Worm (Caenorhabditis elegans) whole organism, mixed stage, embryonic: ENCODE data around the gene str-23.

Source experiments
- M03D4.4 ChIP-seq: sonication (generic microtip); optimal IDR thresholded peaks from 2 replicates; lab custom pipeline; 2017; ENCODE audit warnings: mild to moderate bottlenecking, missing genetic modification characterization, missing compliant biosample characterization
- bed-3 ChIP-seq: fragments of 200-800 bp; sonication (Bioruptor generic); optimal IDR thresholded peaks from 3 replicates; lab custom pipeline; 2018; ENCODE audit warnings: mild to moderate bottlenecking, missing genetic modification characterization, moderate library complexity, missing compliant biosample characterization
- blmp-1 ChIP-seq: fragments of 150-350 bp; optimal IDR thresholded peaks from 2 replicates; lab custom pipeline; 2014; ENCODE audit warnings: missing biosample characterization, missing genetic modification characterization
- ceh-39 ChIP-seq: fragments of 150-350 bp; optimal IDR thresholded peaks from 2 replicates; lab custom pipeline; 2014; ENCODE audit warnings: missing biosample characterization, missing genetic modification characterization
- ceh-43 ChIP-seq: fragments of 200-800 bp; sonication (Bioruptor generic); optimal IDR thresholded peaks from 2 replicates; lab custom pipeline; 2018; ENCODE audit warnings: mild to moderate bottlenecking, missing genetic modification characterization, moderate library complexity, missing compliant biosample characterization
- ceh-83 ChIP-seq: fragments of 200-800 bp; sonication (Bioruptor generic); optimal IDR thresholded peaks from 2 replicates; lab custom pipeline; 2018; ENCODE audit warnings: mild to moderate bottlenecking, missing genetic modification characterization, missing compliant biosample characterization
- ces-1 ChIP-seq: fragments of 150-350 bp; optimal IDR thresholded peaks from 2 replicates; lab custom pipeline; 2014; ENCODE audit warnings: missing biosample characterization, missing genetic modification reagents, missing genetic modification characterization
- cnd-1 ChIP-seq: fragments of 200-800 bp; sonication (Bioruptor generic); optimal IDR thresholded peaks from 2 replicates; lab custom pipeline; 2018; ENCODE audit warnings: mild to moderate bottlenecking, missing genetic modification characterization, missing compliant biosample characterization
- drap-1 ChIP-seq: fragments of 200-800 bp; sonication (Bioruptor generic); optimal IDR thresholded peaks from 3 replicates; lab custom pipeline; 2018; ENCODE audit warnings: mild to moderate bottlenecking, missing genetic modification characterization, missing compliant biosample characterization
- elt-1 ChIP-seq: sonication (generic microtip); optimal IDR thresholded peaks from 2 replicates; lab custom pipeline; 2017; ENCODE audit warnings: missing genetic modification characterization, mild to moderate bottlenecking, missing compliant biosample characterization, antibody characterized with exemption, moderate library complexity, borderline replicate concordance; ENCODE audit not compliant: insufficient read depth
- elt-3 ChIP-seq: fragments of 150-350 bp; optimal IDR thresholded peaks from 2 replicates; lab custom pipeline; 2014; ENCODE audit warnings: missing biosample characterization, missing genetic modification characterization
- flh-1 ChIP-seq: fragments of 200-800 bp; sonication (Bioruptor generic); optimal IDR thresholded peaks from 2 replicates; lab custom pipeline; 2018; ENCODE audit warnings: mild to moderate bottlenecking, missing genetic modification characterization, moderate library complexity, missing compliant biosample characterization
- ham-2 ChIP-seq: fragments of 200-800 bp; sonication (Bioruptor generic); optimal IDR thresholded peaks from 2 replicates; lab custom pipeline; 2018; ENCODE audit warnings: mild to moderate bottlenecking, missing genetic modification characterization, missing compliant biosample characterization
- hlh-1 ChIP-seq: fragments of 150-350 bp; optimal IDR thresholded peaks from 2 replicates; lab custom pipeline; 2014; ENCODE audit warnings: missing biosample characterization, missing genetic modification reagents, missing genetic modification characterization
- lin-13 ChIP-seq: fragments of 150-350 bp; optimal IDR thresholded peaks from 2 replicates; lab custom pipeline; 2014; ENCODE audit warnings: missing biosample characterization, missing genetic modification characterization
- lin-32 ChIP-seq: fragments of 200-800 bp; sonication (Bioruptor generic); optimal IDR thresholded peaks from 2 replicates; lab custom pipeline; 2018; ENCODE audit warnings: mild to moderate bottlenecking, missing genetic modification characterization, missing compliant biosample characterization
- lsy-2 ChIP-seq: fragments of 150-350 bp; optimal IDR thresholded peaks from 2 replicates; lab custom pipeline; 2014; ENCODE audit warnings: missing biosample characterization, missing genetic modification characterization
- mab-5 ChIP-seq: fragments of 150-350 bp; optimal IDR thresholded peaks from 2 replicates; lab custom pipeline; 2014; ENCODE audit warnings: missing biosample characterization, missing genetic modification characterization
- mep-1 ChIP-seq: fragments of 150-350 bp; optimal IDR thresholded peaks from 2 replicates; lab custom pipeline; 2017; ENCODE audit warnings: missing biosample characterization, missing genetic modification reagents, missing genetic modification characterization, inconsistent platforms
- mls-2 ChIP-seq: sonication (generic microtip); optimal IDR thresholded peaks from 2 replicates; lab custom pipeline; 2016; ENCODE audit warnings: mild to moderate bottlenecking, missing genetic modification characterization, moderate library complexity, missing compliant biosample characterization
- nhr-12 ChIP-seq: fragments of 150-350 bp; optimal IDR thresholded peaks from 2 replicates; lab custom pipeline; 2014; ENCODE audit warnings: missing biosample characterization, missing genetic modification characterization
- nhr-2 ChIP-seq: fragments of 150-350 bp; optimal IDR thresholded peaks from 2 replicates; lab custom pipeline; 2014; ENCODE audit warnings: missing biosample characterization, missing genetic modification characterization
- nhr-237 ChIP-seq: fragments of 150-350 bp; optimal IDR thresholded peaks from 2 replicates; lab custom pipeline; 2014; ENCODE audit warnings: missing biosample characterization, missing genetic modification characterization
- nhr-28 ChIP-seq: fragments of 150-350 bp; optimal IDR thresholded peaks from 2 replicates; lab custom pipeline; 2014; ENCODE audit warnings: missing biosample characterization, missing genetic modification characterization
- nhr-76 ChIP-seq: sonication (generic microtip); optimal IDR thresholded peaks from 2 replicates; lab custom pipeline; 2017; ENCODE audit warnings: missing biosample characterization, missing genetic modification characterization
- pha-4 ChIP-seq: fragments of 150-350 bp; optimal IDR thresholded peaks from 2 replicates; lab custom pipeline; 2018; ENCODE audit warnings: missing biosample characterization, missing genetic modification reagents, missing genetic modification characterization
- sem-2 ChIP-seq: fragments of 200-800 bp; sonication (Bioruptor generic); optimal IDR thresholded peaks from 2 replicates; lab custom pipeline; 2018; ENCODE audit warnings: mild to moderate bottlenecking, missing genetic modification characterization, missing compliant biosample characterization
- tbx-8 ChIP-seq: fragments of 200-800 bp; sonication (Bioruptor generic); optimal IDR thresholded peaks from 2 replicates; lab custom pipeline; 2018; ENCODE audit warnings: mild to moderate bottlenecking, missing genetic modification characterization, moderate library complexity, missing compliant biosample characterization
- unc-120 ChIP-seq: sonication (generic microtip); optimal IDR thresholded peaks from 2 replicates; lab custom pipeline; 2017; ENCODE audit warnings: missing genetic modification characterization, missing compliant biosample characterization; ENCODE audit not compliant: poor library complexity, severe bottlenecking
- unc-62 ChIP-seq: fragments of 150-350 bp; optimal IDR thresholded peaks from 2 replicates; lab custom pipeline; 2014; ENCODE audit warnings: missing biosample characterization, missing genetic modification reagents, missing genetic modification characterization

Gene str-23

DNA sequence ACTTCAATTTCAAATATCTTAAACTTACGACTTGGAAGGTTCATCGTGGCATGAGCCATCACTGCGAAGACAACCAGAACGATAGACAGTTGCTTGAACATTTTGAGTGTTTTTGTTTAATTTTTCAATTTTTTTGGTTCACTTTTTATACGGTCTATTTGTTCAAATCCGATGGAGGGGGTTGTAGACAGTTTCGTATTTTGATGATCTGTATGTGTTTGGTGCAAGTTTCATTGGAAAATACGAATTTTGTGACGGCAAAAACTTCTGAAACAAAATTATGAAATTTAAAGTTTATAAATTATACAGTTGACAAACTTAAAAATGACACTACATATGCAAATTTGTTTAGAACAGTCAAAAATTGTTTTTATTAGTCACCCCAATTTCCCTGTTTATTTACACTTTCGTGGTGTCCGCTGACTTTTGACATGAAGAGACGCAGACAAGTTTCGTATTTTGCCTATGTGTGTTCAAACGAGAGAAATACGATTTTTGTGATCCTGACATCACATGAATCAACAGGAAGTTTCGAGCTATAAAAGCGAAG lies 2.9 kb downstream of the str-23 start, which contains the start of the genes C55A1.7 and C55A1.6:
Gene C55A1.7 (minus strand): TSS at position 101 of the 550 bp plus-strand sequence.
Gene C55A1.6 (plus strand): TSS at position 500 of the 550 bp plus-strand sequence.
- peak; percentile 10 for TF ChIP-seq pha-4

DNA sequence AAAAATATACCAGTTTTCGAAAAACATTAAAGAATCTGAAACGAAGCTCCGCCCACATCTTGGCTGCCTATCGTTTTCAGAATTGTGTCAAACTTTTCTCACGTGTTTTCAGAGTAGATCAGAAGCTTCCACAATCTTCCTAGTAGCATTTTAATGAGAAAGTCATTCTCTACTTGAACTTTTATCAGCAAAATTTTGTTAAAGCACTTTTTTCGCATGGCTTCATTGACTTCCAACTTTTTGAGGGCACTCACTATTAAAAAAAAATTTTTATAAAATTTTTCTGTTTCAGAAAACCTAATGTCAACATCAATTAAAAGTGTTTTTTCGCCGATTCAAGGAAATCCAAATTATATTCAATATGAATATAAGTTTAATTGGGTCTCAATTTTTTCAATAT lies 5.5 kb downstream of the str-23 start, which contains the start of gene sru-42:
Gene sru-42 (plus strand): TSS at position 301 of the 400 bp plus-strand sequence.
- TF ChIP-seq unc-62 (GFP tag; lab: Kevin White, UChicago) (no peak), ceh-39 (tag; lab: Kevin White, UChicago) (no peak), lin-32 (GFP tag; lab: Kevin White, UChicago) (no peak), pha-4 (no peak), elt-1 (tag; lab: Kevin White, UChicago) (no peak), unc-120 (tag; lab: Kevin White, UChicago) (no peak), sem-2 (GFP tag; lab: Kevin White, UChicago) (no peak), elt-3 (tag; lab: Kevin White, UChicago) (no peak), ceh-43 (GFP tag; lab: Kevin White, UChicago) (no peak), nhr-2 (tag; lab: Kevin White, UChicago) (no peak)

DNA sequence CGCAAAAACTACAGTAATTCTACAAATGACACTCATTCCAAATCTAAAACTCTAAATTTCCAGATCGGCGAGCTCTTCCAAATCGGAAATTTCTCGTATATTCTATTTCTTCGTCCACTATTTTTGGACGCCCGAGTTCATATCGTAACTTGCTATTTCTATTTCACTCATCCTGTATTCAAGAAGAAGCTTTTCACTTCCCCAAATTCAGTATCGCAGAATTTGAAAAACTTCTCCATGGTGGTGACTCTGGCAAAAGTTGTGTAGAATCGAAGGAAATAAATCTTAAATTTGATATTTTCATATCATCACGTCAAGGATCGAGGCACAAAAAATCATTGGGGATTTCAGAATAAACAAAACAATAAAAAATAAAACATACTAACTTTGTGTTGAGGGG lies 7.5 kb downstream of the str-23 start:
- no peak for TF ChIP-seq ham-2 (GFP tag; lab: Kevin White, UChicago)
- TF ChIP-seq nhr-28 (tag; lab: Kevin White, UChicago) = no peak
- TF ChIP-seq M03D4.4 (tag; lab: Kevin White, UChicago) = no peak
- no peak for TF ChIP-seq mab-5
- TF ChIP-seq unc-62 (GFP tag; lab: Kevin White, UChicago) = no peak
- no peak for TF ChIP-seq ceh-39 (tag; lab: Kevin White, UChicago)
- TF ChIP-seq nhr-12 (tag; lab: Kevin White, UChicago) = no peak
- TF ChIP-seq drap-1 (GFP tag; lab: Kevin White, UChicago) = no peak
- no peak for TF ChIP-seq mls-2
- TF ChIP-seq hlh-1 = no peak
- TF ChIP-seq mep-1 (tag; lab: Kevin White, UChicago) = no peak
- TF ChIP-seq lin-13 (tag; lab: Kevin White, UChicago) = no peak
- TF ChIP-seq cnd-1 (tag; lab: Kevin White, UChicago) = no peak
- TF ChIP-seq tbx-8 = no peak

DNA sequence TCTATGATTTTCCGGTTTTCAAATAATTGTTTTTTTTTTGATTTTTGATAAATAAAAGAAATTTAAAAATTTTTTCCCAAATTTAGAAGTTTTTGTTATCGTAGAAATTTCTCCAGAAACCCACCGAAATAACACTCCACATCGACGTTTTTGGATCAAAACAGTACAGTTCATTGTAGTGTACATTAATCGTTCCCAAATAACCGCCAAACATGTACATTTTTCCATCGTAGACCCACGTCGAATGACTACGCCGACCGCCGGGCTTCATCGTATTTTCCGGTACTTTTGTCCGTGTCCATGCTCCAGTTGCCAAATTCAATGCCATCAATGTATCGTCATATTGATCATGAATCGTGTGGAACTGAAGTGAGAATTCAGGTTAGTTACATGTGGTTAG lies 9.4 kb downstream of the str-23 start, which contains the start of gene F53E4.2:
Gene F53E4.2 (plus strand): TSS at position 301 of the 400 bp plus-strand sequence.
- TF ChIP-seq ham-2 (GFP tag; lab: Kevin White, UChicago) (no peak), ceh-39 (tag; lab: Kevin White, UChicago) (no peak), ces-1 (GFP tag; lab: Kevin White, UChicago) (no peak), flh-1 (GFP tag; lab: Kevin White, UChicago) (no peak), blmp-1 (tag; lab: Kevin White, UChicago) (no peak), sem-2 (GFP tag; lab: Kevin White, UChicago) (no peak), ceh-83 (GFP tag; lab: Kevin White, UChicago) (no peak), elt-3 (tag; lab: Kevin White, UChicago) (no peak), tbx-8 (no peak), unc-62 (GFP tag; lab: Kevin White, UChicago) (no peak), nhr-237 (tag; lab: Kevin White, UChicago) (no peak), pha-4 (no peak), elt-1 (tag; lab: Kevin White, UChicago) (no peak), hlh-1 (no peak), lsy-2 (tag; lab: Kevin White, UChicago) (no peak), bed-3 (GFP tag; lab: Kevin White, UChicago) (no peak), ceh-43 (GFP tag; lab: Kevin White, UChicago) (no peak)

DNA sequence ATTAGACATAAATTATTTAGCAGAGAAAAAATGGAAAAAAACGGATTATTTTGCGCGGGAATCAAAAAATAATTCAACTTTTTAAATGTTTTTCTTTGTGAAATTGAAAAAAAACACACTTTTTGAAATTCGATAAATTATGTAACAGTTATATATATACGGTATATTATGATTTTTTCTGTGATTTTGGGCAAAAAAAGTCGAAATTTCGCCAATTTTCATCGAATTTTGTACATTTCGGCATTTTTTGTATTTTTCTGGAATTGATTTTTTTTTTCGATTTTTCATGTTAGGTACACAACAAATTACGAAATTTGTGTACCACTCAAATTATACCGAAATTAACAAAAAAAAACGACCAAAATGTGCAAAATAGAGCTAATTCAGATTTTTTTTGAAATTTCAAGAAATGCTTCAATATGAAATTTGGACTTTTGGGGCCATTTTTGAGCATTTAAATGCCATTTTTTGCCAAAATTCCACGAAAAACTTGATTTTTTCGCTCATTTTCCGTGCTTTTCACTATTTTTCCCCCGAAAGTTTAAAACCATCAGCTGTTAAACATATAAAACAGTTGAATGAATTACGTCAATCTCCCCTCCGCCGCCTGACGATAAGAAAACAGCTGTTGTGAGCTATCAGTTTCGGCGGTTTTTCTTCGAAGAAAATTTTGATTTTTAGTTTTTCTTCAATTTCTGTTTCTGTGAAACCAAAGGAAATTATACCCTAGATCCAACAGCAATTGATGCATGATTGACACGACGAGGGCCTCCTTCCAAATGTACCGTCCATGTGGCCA lies 13.8 kb downstream of the str-23 start:
- TF ChIP-seq nhr-76 (tag; lab: Kevin White, UChicago) = no peak
- TF ChIP-seq hlh-1 = peak; percentile 91
